Fruit fly (Drosophila melanogaster) S2 (cell line): ENCODE measurements around the gene tai.

Source experiments
- CG8478 ChIP-seq: fragments of >200 bp; optimal IDR thresholded peaks from 2 replicates; lab custom pipeline; 2018
- CTCF ChIP-seq, 2 experiments: fragments of >200 bp; optimal IDR thresholded peaks; 2 replicates each; lab custom pipeline; 2018

The tai gene

dm6 chr2L:9206401-9206800 lies 39.8 kb downstream of the tai start:
- TF ChIP-seq CG8478 (lab: Kevin White, UChicago) (no peak), CTCF (optimal IDR thresholded peaks at IDR 0.05; lab: Kevin White, UChicago) (no peak)

dm6 chr2L:9207133-9207532 lies 40.6 kb downstream of the tai start:
- TF ChIP-seq CTCF (optimal IDR thresholded peaks at IDR 0.05; lab: Kevin White, UChicago) (no peak), CG8478 (lab: Kevin White, UChicago) (no peak)

- TF ChIP-seq CTCF (optimal IDR thresholded peaks at IDR 0.05; lab: Kevin White, UChicago) (no peak), CG8478 (lab: Kevin White, UChicago) (no peak)
These were observed 44.5 kb downstream of the tai start for dm6 chr2L:9210864-9211701.

dm6 chr2L:9213626-9214025 lies 47.0 kb downstream of the tai start:
- TF ChIP-seq CG8478 (lab: Kevin White, UChicago) (no peak), CTCF (optimal IDR thresholded peaks at IDR 0.05; lab: Kevin White, UChicago) (no peak)

- TF ChIP-seq CG8478 (lab: Kevin White, UChicago) (no peak), CTCF (optimal IDR thresholded peaks at IDR 0.05; lab: Kevin White, UChicago) (no peak)
These were observed 49.3 kb downstream of the tai start for dm6 chr2L:9215899-9216298.

- TF ChIP-seq CG8478 (lab: Kevin White, UChicago) = no peak
- TF ChIP-seq CTCF (optimal IDR thresholded peaks at IDR 0.05; lab: Kevin White, UChicago) = no peak
These were observed 56.7 kb downstream of the tai start for dm6 chr2L:9223266-9223665.

dm6 chr2L:9224364-9225019 lies 57.9 kb downstream of the tai start:
- TF ChIP-seq CTCF (optimal IDR thresholded peaks at IDR 0.05; lab: Kevin White, UChicago) (no peak), CG8478 (lab: Kevin White, UChicago) (no peak)

dm6 chr2L:9225378-9225777 lies 58.8 kb downstream of the tai start:
- no peak for TF ChIP-seq CG8478 (lab: Kevin White, UChicago)

dm6 chr2L:9229694-9230093 lies 63.1 kb downstream of the tai start:
- no peak for TF ChIP-seq CTCF (optimal IDR thresholded peaks at IDR 0.05; lab: Kevin White, UChicago)
- no peak for TF ChIP-seq CG8478 (lab: Kevin White, UChicago)

dm6 chr2L:9231760-9232431 lies 65.3 kb downstream of the tai start:
- no peak for TF ChIP-seq CTCF (optimal IDR thresholded peaks at IDR 0.05; lab: Kevin White, UChicago)
- TF ChIP-seq CG8478 (lab: Kevin White, UChicago) = no peak

dm6 chr2L:9234104-9234503 lies 67.5 kb downstream of the tai start:
- TF ChIP-seq CTCF (optimal IDR thresholded peaks at IDR 0.05; lab: Kevin White, UChicago) (no peak), CG8478 (lab: Kevin White, UChicago) (no peak)

dm6 chr2L:9235556-9236001 lies 69.0 kb downstream of the tai start:
- TF ChIP-seq CG8478 (lab: Kevin White, UChicago) (no peak), CTCF (optimal IDR thresholded peaks at IDR 0.05; lab: Kevin White, UChicago) (no peak)

dm6 chr2L:9236404-9236803 lies 69.8 kb downstream of the tai start:
- no peak for TF ChIP-seq CG8478 (lab: Kevin White, UChicago)
- no peak for TF ChIP-seq CTCF (optimal IDR thresholded peaks at IDR 0.05; lab: Kevin White, UChicago)

- TF ChIP-seq CG8478 (lab: Kevin White, UChicago) (no peak), CTCF (optimal IDR thresholded peaks at IDR 0.05; lab: Kevin White, UChicago) (no peak)
These were observed 70.8 kb downstream of the tai start for dm6 chr2L:9237212-9238031.
